Worm (Caenorhabditis elegans) whole organism, early embryonic: ENCODE data around the gene F52F10.2.
A peak's percentile ranks its signal among the peaks of the same experiment; 100 is the strongest.

ENCODE experiments used
- B0310.2 ChIP-seq: sonication (generic microtip); optimal IDR thresholded peaks from 2 replicates; lab custom pipeline; 2016; ENCODE audit warnings: mild to moderate bottlenecking, missing genetic modification characterization, missing compliant biosample characterization
- F13C5.2 ChIP-seq: sonication (generic microtip); optimal IDR thresholded peaks from 2 replicates; lab custom pipeline; 2017; ENCODE audit warnings: mild to moderate bottlenecking, missing genetic modification characterization, inconsistent platforms, missing compliant biosample characterization
- aly-1 ChIP-seq: sonication (generic microtip); optimal IDR thresholded peaks from 2 replicates; lab custom pipeline; 2016; ENCODE audit warnings: missing genetic modification characterization, missing compliant biosample characterization
- ama-1 ChIP-seq: fragments of 150-350 bp; optimal IDR thresholded peaks from 2 replicates; lab custom pipeline; 2014
- ceh-13 ChIP-seq: fragments of 200-800 bp; sonication (Bioruptor generic); optimal IDR thresholded peaks from 2 replicates; lab custom pipeline; 2018; ENCODE audit warnings: mild to moderate bottlenecking, missing genetic modification characterization, missing compliant biosample characterization
- ceh-36 ChIP-seq: sonication (generic microtip); optimal IDR thresholded peaks from 2 replicates; lab custom pipeline; 2016; ENCODE audit warnings: missing genetic modification characterization, inconsistent platforms, missing compliant biosample characterization
- ets-7 ChIP-seq: sonication (generic microtip); optimal IDR thresholded peaks from 2 replicates; lab custom pipeline; 2016; ENCODE audit warnings: missing genotype, missing genetic modification characterization, missing compliant biosample characterization
- flt-1 ChIP-seq: fragments of 200-800 bp; sonication (Bioruptor generic); IDR thresholded peaks from 2 replicates; pipeline ENCODE4 v1.3.6; 2022; ENCODE audit warnings: missing genetic modification characterization, missing compliant biosample characterization
- hmbx-1 ChIP-seq: sonication (generic microtip); optimal IDR thresholded peaks from 2 replicates; lab custom pipeline; 2016; ENCODE audit warnings: mild to moderate bottlenecking, missing genetic modification characterization, missing compliant biosample characterization
- hmg-4 ChIP-seq: fragments of 200-800 bp; sonication (Bioruptor generic); optimal IDR thresholded peaks from 2 replicates; lab custom pipeline; 2018; ENCODE audit warnings: mild to moderate bottlenecking, missing genetic modification characterization, missing compliant biosample characterization
- hnd-1 ChIP-seq: sonication (generic microtip); optimal IDR thresholded peaks from 2 replicates; lab custom pipeline; 2016; ENCODE audit warnings: missing genetic modification characterization, missing compliant biosample characterization
- pes-1 ChIP-seq: fragments of 200-800 bp; sonication (Bioruptor generic); IDR thresholded peaks from 2 replicates; pipeline ENCODE4 v1.3.6; 2022; ENCODE audit warnings: missing genetic modification reagents, missing genetic modification characterization, missing compliant biosample characterization
- scrt-1 ChIP-seq: fragments of 200-800 bp; sonication (Bioruptor generic); IDR thresholded peaks from 2 replicates; pipeline ENCODE4 v1.3.6; 2022; ENCODE audit warnings: missing genetic modification characterization, missing compliant biosample characterization
- sea-1 ChIP-seq: fragments of 200-800 bp; sonication (Bioruptor generic); conservative IDR thresholded peaks from 2 replicates; pipeline ENCODE4 v1.3.6; 2022; ENCODE audit warnings: missing genetic modification characterization, missing compliant biosample characterization
- tbx-11 ChIP-seq: fragments of 200-800 bp; sonication (Bioruptor generic); IDR thresholded peaks from 2 replicates; pipeline ENCODE4 v1.3.6; 2022; ENCODE audit warnings: missing genetic modification characterization, missing compliant biosample characterization
- tbx-37 ChIP-seq: fragments of 200-800 bp; sonication (Bioruptor generic); conservative IDR thresholded peaks from 2 replicates; pipeline ENCODE4 v1.3.6; 2022; ENCODE audit warnings: missing genetic modification reagents, missing genetic modification characterization, missing compliant biosample characterization
- tra-4 ChIP-seq: sonication (generic microtip); optimal IDR thresholded peaks from 2 replicates; lab custom pipeline; 2017; ENCODE audit warnings: missing genetic modification characterization, missing compliant biosample characterization

The F52F10.2 gene

ce11 chrV:1583242-1583641 is 35.3 kb downstream of the F52F10.2 start:
- TF ChIP-seq ets-7 (tag; lab: Kevin White, UChicago) = no peak
- TF ChIP-seq sea-1 (GFP tag; lab: Robert Waterston, UW) = no peak
- TF ChIP-seq hmg-4 (GFP tag; lab: Kevin White, UChicago) = no peak
- TF ChIP-seq pes-1 (GFP tag; lab: Robert Waterston, UW) = no peak
- no peak for TF ChIP-seq ceh-13 (GFP tag; lab: Kevin White, UChicago)
- TF ChIP-seq F13C5.2 (tag; lab: Kevin White, UChicago) = no peak
- TF ChIP-seq hmbx-1 = no peak
- TF ChIP-seq tbx-37 (GFP tag; lab: Robert Waterston, UW) = no peak
- no peak for TF ChIP-seq flt-1 (GFP tag; lab: Robert Waterston, UW)
- no peak for TF ChIP-seq tra-4 (tag; lab: Kevin White, UChicago)
- no peak for TF ChIP-seq scrt-1 (GFP tag; lab: Robert Waterston, UW)
- TF ChIP-seq ama-1 (lab: Kevin White, UChicago) = no peak
- TF ChIP-seq hnd-1 (tag; lab: Kevin White, UChicago) = no peak
- no peak for TF ChIP-seq B0310.2
- TF ChIP-seq tbx-11 = no peak
- no peak for TF ChIP-seq ceh-36 (tag; lab: Kevin White, UChicago)
- no peak for TF ChIP-seq aly-1 (tag; lab: Kevin White, UChicago)

ce11 chrV:1585411-1585810 is 37.5 kb downstream of the F52F10.2 start, which contains the start of gene F16B4.7:
Gene F16B4.7, plus strand, starts transcription at chrV:1585711.
- TF ChIP-seq hmg-4 (GFP tag; lab: Kevin White, UChicago) (peak; percentile 25), pes-1 (GFP tag; lab: Robert Waterston, UW) (no peak), sea-1 (GFP tag; lab: Robert Waterston, UW) (no peak), tra-4 (tag; lab: Kevin White, UChicago) (peak; percentile 31), ceh-36 (tag; lab: Kevin White, UChicago) (peak; percentile 27), ama-1 (lab: Kevin White, UChicago) (no peak)

- TF ChIP-seq tra-4 (tag; lab: Kevin White, UChicago) = no peak
- no peak for TF ChIP-seq ceh-13 (GFP tag; lab: Kevin White, UChicago)
- no peak for TF ChIP-seq pes-1 (GFP tag; lab: Robert Waterston, UW)
- no peak for TF ChIP-seq flt-1 (GFP tag; lab: Robert Waterston, UW)
- TF ChIP-seq scrt-1 (GFP tag; lab: Robert Waterston, UW) = no peak
- TF ChIP-seq B0310.2 = no peak
Measured at ce11 chrV:1586906-1587305, 39.0 kb downstream of the F52F10.2 start, which contains the start of gene F16B4.6. Gene F16B4.6, plus strand, starts transcription at chrV:1587206.

ce11 chrV:1588128-1588527 is 40.2 kb downstream of the F52F10.2 start, which contains the start of gene F16B4.5:
Gene F16B4.5, plus strand, starts transcription at chrV:1588428.
- TF ChIP-seq ets-7 (tag; lab: Kevin White, UChicago) (no peak), flt-1 (GFP tag; lab: Robert Waterston, UW) (no peak), B0310.2 (no peak), sea-1 (GFP tag; lab: Robert Waterston, UW) (no peak), ama-1 (lab: Kevin White, UChicago) (no peak), hnd-1 (tag; lab: Kevin White, UChicago) (no peak), pes-1 (GFP tag; lab: Robert Waterston, UW) (no peak), hmbx-1 (no peak), hmg-4 (GFP tag; lab: Kevin White, UChicago) (no peak), tbx-37 (GFP tag; lab: Robert Waterston, UW) (no peak)

ce11 chrV:1593799-1594420 is 46.0 kb downstream of the F52F10.2 start, which contains the start of gene F16B4.4:
Gene F16B4.4, plus strand, starts transcription at chrV:1594019.
- TF ChIP-seq F13C5.2 (tag; lab: Kevin White, UChicago) (no peak), ceh-36 (tag; lab: Kevin White, UChicago) (no peak), flt-1 (GFP tag; lab: Robert Waterston, UW) (no peak), scrt-1 (GFP tag; lab: Robert Waterston, UW) (no peak), tbx-11 (no peak), hmg-4 (GFP tag; lab: Kevin White, UChicago) (no peak), sea-1 (GFP tag; lab: Robert Waterston, UW) (no peak), ama-1 (lab: Kevin White, UChicago) (no peak), ceh-13 (GFP tag; lab: Kevin White, UChicago) (no peak)

ce11 chrV:1594554-1595092 is 46.7 kb downstream of the F52F10.2 start:
- no peak for TF ChIP-seq B0310.2
- TF ChIP-seq tra-4 (tag; lab: Kevin White, UChicago) = no peak
- TF ChIP-seq ceh-13 (GFP tag; lab: Kevin White, UChicago) = no peak
- no peak for TF ChIP-seq flt-1 (GFP tag; lab: Robert Waterston, UW)
- no peak for TF ChIP-seq ama-1 (lab: Kevin White, UChicago)
- TF ChIP-seq tbx-11 = no peak
- no peak for TF ChIP-seq ets-7 (tag; lab: Kevin White, UChicago)
- TF ChIP-seq hnd-1 (tag; lab: Kevin White, UChicago) = no peak
- TF ChIP-seq scrt-1 (GFP tag; lab: Robert Waterston, UW) = no peak
- no peak for TF ChIP-seq tbx-37 (GFP tag; lab: Robert Waterston, UW)
- TF ChIP-seq ceh-36 (tag; lab: Kevin White, UChicago) = no peak
- TF ChIP-seq hmg-4 (GFP tag; lab: Kevin White, UChicago) = no peak
- TF ChIP-seq hmbx-1 = no peak
- no peak for TF ChIP-seq F13C5.2 (tag; lab: Kevin White, UChicago)
- no peak for TF ChIP-seq sea-1 (GFP tag; lab: Robert Waterston, UW)
- TF ChIP-seq aly-1 (tag; lab: Kevin White, UChicago) = no peak
- TF ChIP-seq pes-1 (GFP tag; lab: Robert Waterston, UW) = no peak

- peak; percentile 66 for TF ChIP-seq pes-1 (GFP tag; lab: Robert Waterston, UW)
- TF ChIP-seq sea-1 (GFP tag; lab: Robert Waterston, UW) = peak; percentile 63; the same call in 1 of the 2 replicates
Measured at ce11 chrV:1599088-1599487, 51.1 kb downstream of the F52F10.2 start.
